Fruit fly (Drosophila melanogaster) whole organism, pupa: ENCODE results near the gene CG31917.

Source experiments
- CG10348 ChIP-seq: fragments of 200-800 bp; sonication (Bioruptor generic); IDR thresholded peaks from 2 replicates; pipeline ENCODE4 v1.3.6; 2022; ENCODE audit warnings: missing biosample characterization, missing genetic modification characterization
- CG12605 ChIP-seq: fragments of 200-800 bp; sonication (Bioruptor generic); IDR thresholded peaks from 2 replicates; pipeline ENCODE4 v1.3.6; 2022; ENCODE audit warnings: missing biosample characterization, missing genetic modification characterization
- CG13204 ChIP-seq: fragments of 200-800 bp; sonication (Bioruptor generic); optimal IDR thresholded peaks from 2 replicates; lab custom pipeline; 2018; ENCODE audit warnings: missing biosample characterization, mild to moderate bottlenecking, missing genetic modification characterization, moderate library complexity
- CG14655 ChIP-seq: fragments of 200-800 bp; sonication (Bioruptor generic); optimal IDR thresholded peaks from 3 replicates; lab custom pipeline; 2017; ENCODE audit warnings: mild to moderate bottlenecking, missing biosample characterization, missing genetic modification reagents, missing genetic modification characterization
- CG15710 ChIP-seq: fragments of 200-800 bp; sonication (Bioruptor generic); optimal IDR thresholded peaks from 2 replicates; lab custom pipeline; 2018; ENCODE audit warnings: missing biosample characterization, mild to moderate bottlenecking, missing genetic modification characterization, moderate library complexity
- CG17806 ChIP-seq: fragments of 200-800 bp; sonication (Bioruptor generic); optimal IDR thresholded peaks from 2 replicates; lab custom pipeline; 2018; ENCODE audit warnings: missing biosample characterization, mild to moderate bottlenecking, missing genetic modification characterization, moderate library complexity
- CG32121 ChIP-seq: fragments of 200-800 bp; sonication (Bioruptor generic); IDR thresholded peaks from 2 replicates; pipeline ENCODE4 v1.3.6; 2022; ENCODE audit warnings: missing biosample characterization, missing genetic modification characterization
- CG34367 ChIP-seq: fragments of 200-800 bp; sonication (Bioruptor generic); optimal IDR thresholded peaks from 2 replicates; lab custom pipeline; 2018; ENCODE audit warnings: missing biosample characterization, mild to moderate bottlenecking, missing genetic modification characterization
- CG4496 ChIP-seq: fragments of 200-800 bp; sonication (Bioruptor generic); IDR thresholded peaks from 3 replicates; pipeline ENCODE4 v1.3.6; 2022; ENCODE audit warnings: missing biosample characterization, missing genetic modification characterization
- CG8159 ChIP-seq: fragments of 200-800 bp; sonication (Bioruptor generic); optimal IDR thresholded peaks from 3 replicates; lab custom pipeline; 2018; ENCODE audit warnings: missing biosample characterization, mild to moderate bottlenecking, missing genetic modification characterization, moderate library complexity
- CG8301 ChIP-seq: fragments of 200-800 bp; sonication (Bioruptor generic); optimal IDR thresholded peaks from 2 replicates; lab custom pipeline; 2018; ENCODE audit warnings: missing biosample characterization, mild to moderate bottlenecking, missing genetic modification characterization
- CG9948 ChIP-seq: fragments of 200-800 bp; sonication (Bioruptor generic); optimal IDR thresholded peaks from 2 replicates; lab custom pipeline; 2018; ENCODE audit warnings: missing biosample characterization, mild to moderate bottlenecking, missing genetic modification characterization, moderate library complexity
- D1 ChIP-seq: fragments of 200-800 bp; sonication (Bioruptor generic); optimal IDR thresholded peaks from 2 replicates; lab custom pipeline; 2018; ENCODE audit warnings: missing biosample characterization, mild to moderate bottlenecking, missing genetic modification characterization, moderate library complexity
- EcR ChIP-seq: fragments of 200-800 bp; sonication (Bioruptor generic); optimal IDR thresholded peaks from 3 replicates; lab custom pipeline; 2019; ENCODE audit warnings: missing biosample characterization, missing genetic modification characterization, mild to moderate bottlenecking, moderate library complexity, missing genetic modification reagents
- Ets98B ChIP-seq: fragments of 200-800 bp; sonication (Bioruptor generic); IDR thresholded peaks from 2 replicates; pipeline ENCODE4 v1.3.6; 2022; ENCODE audit warnings: missing biosample characterization, missing genetic modification characterization
- Pif1A ChIP-seq: fragments of 200-800 bp; sonication (Bioruptor generic); optimal IDR thresholded peaks from 3 replicates; lab custom pipeline; 2016; ENCODE audit warnings: missing biosample characterization, missing genetic modification characterization
- Pif1B ChIP-seq: fragments of 200-800 bp; sonication (Bioruptor generic); optimal IDR thresholded peaks from 3 replicates; lab custom pipeline; 2016; ENCODE audit warnings: missing biosample characterization, missing genetic modification characterization
- Snoo ChIP-seq: fragments of 200-800 bp; sonication (Bioruptor generic); optimal IDR thresholded peaks from 3 replicates; lab custom pipeline; 2017; ENCODE audit warnings: missing biosample characterization, mild to moderate bottlenecking, missing genetic modification characterization, inconsistent platforms
- fd96Ca ChIP-seq: fragments of 200-800 bp; sonication (Bioruptor generic); IDR thresholded peaks from 3 replicates; pipeline ENCODE4 v1.3.6; 2022; ENCODE audit warnings: missing biosample characterization, missing genetic modification characterization
- gl ChIP-seq: fragments of 200-800 bp; sonication (Bioruptor generic); optimal IDR thresholded peaks from 2 replicates; lab custom pipeline; 2018; ENCODE audit warnings: missing biosample characterization, mild to moderate bottlenecking, missing genetic modification characterization
- rn ChIP-seq: fragments of 200-800 bp; sonication (Bioruptor generic); IDR thresholded peaks from 2 replicates; pipeline ENCODE4 v1.3.6; 2022; ENCODE audit warnings: missing biosample characterization, missing genetic modification characterization

CG31917 gene

dm6 chr2L:5044361-5044891, 33.8 kb upstream of the CG31917 start, which contains the start of gene CG31650:
Gene CG31650 (minus strand): TSS chr2L:5044712.
- no peak for TF ChIP-seq CG34367 (tag; lab: Kevin White, UChicago)
- 0 out of 3 replicates have a peak, but pooled peaks have one; percentile 33 for TF ChIP-seq CG4496 (GFP tag; lab: Robert Waterston, UW)

dm6 chr2L:5043495-5044146, 33.0 kb upstream of the CG31917 start:
- TF ChIP-seq CG32121 (GFP tag; lab: Robert Waterston, UW) = peak; percentile 82
- peak; percentile 66 for TF ChIP-seq Pif1B (GFP tag; lab: Kevin White, UChicago)
- peak; percentile 61 for TF ChIP-seq CG15710 (tag; lab: Kevin White, UChicago)
- peak; percentile 27 for TF ChIP-seq CG34367 (tag; lab: Kevin White, UChicago)
- TF ChIP-seq CG14655 = peak; percentile 79
- TF ChIP-seq D1 = no peak
- peak; percentile 87 for TF ChIP-seq fd96Ca (GFP tag; lab: Robert Waterston, UW)
- TF ChIP-seq CG4496 (GFP tag; lab: Robert Waterston, UW) = peak; percentile 88
- peak; percentile 46 for TF ChIP-seq Snoo (tag; lab: Kevin White, UChicago)
- TF ChIP-seq EcR (GFP tag; lab: Kevin White, UChicago) = peak; percentile 87
- TF ChIP-seq CG8159 (tag; lab: Kevin White, UChicago) = peak; percentile 51
- peak; percentile 80 for TF ChIP-seq Pif1A (GFP tag; lab: Kevin White, UChicago)
- peak; percentile 27 for TF ChIP-seq gl
- peak; percentile 60 for TF ChIP-seq CG9948 (tag; lab: Kevin White, UChicago)
- TF ChIP-seq CG10348 = 0 out of 2 replicates have a peak, but pooled peaks have one; percentile 36
- TF ChIP-seq CG17806 = peak; percentile 61
- no peak for TF ChIP-seq rn
- peak; percentile 82 for TF ChIP-seq Ets98B
- peak; percentile 60 for TF ChIP-seq CG8301
- peak; percentile 40 for TF ChIP-seq CG13204 (GFP tag; lab: Kevin White, UChicago)
- peak; percentile 68 for TF ChIP-seq CG12605 (GFP tag; lab: Robert Waterston, UW)

dm6 chr2L:5043043-5043442, 32.4 kb upstream of the CG31917 start, which contains the start of the genes CG33995, CG44000 and CG44001:
Gene CG33995 (plus strand): TSS chr2L:5043270.
Gene CG44000 (plus strand): TSS chr2L:5043270.
Gene CG44001 (plus strand): TSS chr2L:5043270.
- TF ChIP-seq Ets98B (peak; percentile 5), CG9948 (tag; lab: Kevin White, UChicago) (no peak), CG8159 (tag; lab: Kevin White, UChicago) (peak; percentile 32), gl (no peak), CG34367 (tag; lab: Kevin White, UChicago) (no peak), CG32121 (GFP tag; lab: Robert Waterston, UW) (no peak), CG17806 (no peak), Pif1A (GFP tag; lab: Kevin White, UChicago) (peak; percentile 7), CG10348 (no peak), CG14655 (peak; percentile 1), Snoo (tag; lab: Kevin White, UChicago) (peak; percentile 6), Pif1B (GFP tag; lab: Kevin White, UChicago) (peak; percentile 0), CG15710 (tag; lab: Kevin White, UChicago) (peak; percentile 18), D1 (peak; percentile 3), CG4496 (GFP tag; lab: Robert Waterston, UW) (peak; percentile 41; the same call in 2 of the 3 replicates), rn (no peak), fd96Ca (GFP tag; lab: Robert Waterston, UW) (0 out of 3 replicates have a peak, but pooled peaks have one; percentile 43)
- TF ChIP-seq, all 21 proteins: peak for 10

dm6 chr2L:5042076-5042475, 31.4 kb upstream of the CG31917 start:
- TF ChIP-seq rn (no peak), CG8159 (tag; lab: Kevin White, UChicago) (peak; percentile 14)

- 0 out of 3 replicates have a peak, but pooled peaks have one; percentile 18 for TF ChIP-seq fd96Ca (GFP tag; lab: Robert Waterston, UW)
- TF ChIP-seq CG32121 (GFP tag; lab: Robert Waterston, UW) = no peak
- no peak for TF ChIP-seq CG14655
- TF ChIP-seq Ets98B = no peak
- no peak for TF ChIP-seq CG8301
Measured at dm6 chr2L:5037402-5037860, 26.8 kb upstream of the CG31917 start, which contains the start of the genes CG14042 and SP555. Gene CG14042 (plus strand): TSS chr2L:5037709. Gene SP555 (plus strand): TSS chr2L:5037709.

dm6 chr2L:5036120-5036519, 25.5 kb upstream of the CG31917 start:
- TF ChIP-seq Ets98B (no peak), CG8301 (no peak), CG14655 (no peak), CG9948 (tag; lab: Kevin White, UChicago) (no peak), gl (no peak), EcR (GFP tag; lab: Kevin White, UChicago) (no peak), CG4496 (GFP tag; lab: Robert Waterston, UW) (no peak)
